Fruit fly (Drosophila melanogaster): ENCODE results near the gene CG15564.

CG15564 gene

DNA sequence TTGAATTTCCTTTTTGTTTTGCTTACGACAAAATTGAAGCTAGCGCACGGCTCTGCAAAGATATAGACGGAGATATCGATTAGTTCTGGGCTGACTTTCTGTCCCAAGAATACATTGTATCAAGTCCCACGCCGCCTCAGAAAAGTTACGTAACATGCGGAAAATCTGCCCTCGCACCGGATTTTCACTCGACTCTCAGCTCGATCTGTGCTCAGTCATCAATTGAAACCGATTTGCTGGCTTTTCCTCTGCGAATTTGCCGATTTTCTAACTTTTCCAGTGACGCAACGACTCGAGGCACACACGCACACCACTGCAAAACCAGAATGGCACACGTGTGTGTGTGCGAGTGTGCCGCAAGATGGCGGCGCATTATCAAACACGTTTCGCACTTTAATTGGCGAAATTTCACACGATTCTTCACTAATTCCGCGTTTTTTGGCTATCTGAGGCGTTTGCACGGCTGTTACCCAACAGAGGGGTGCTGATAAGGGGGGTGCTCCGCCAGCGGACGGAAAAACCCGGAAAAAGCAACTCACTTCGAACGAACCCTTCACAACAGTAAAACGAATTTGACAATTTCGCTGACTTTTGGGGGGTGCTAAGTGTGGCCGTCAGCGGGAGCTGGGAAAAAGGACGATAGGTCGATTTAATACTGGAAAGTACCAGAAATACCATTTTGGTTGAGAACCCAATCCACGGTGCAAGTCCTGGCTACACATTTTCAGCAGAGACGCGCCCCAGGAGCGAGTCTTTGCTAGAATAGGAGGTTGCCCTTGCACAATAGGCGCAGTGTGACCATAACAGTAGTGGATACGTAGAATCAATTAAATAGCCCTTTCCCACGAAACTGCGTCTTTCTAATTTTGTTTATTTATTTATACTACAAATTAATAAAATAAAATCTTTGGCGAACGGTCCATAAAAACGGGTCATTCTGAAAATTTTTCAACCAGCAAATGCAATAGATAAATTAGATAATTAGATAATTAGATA lies 15.9 kb downstream of the CG15564 start, which contains the start of gene ATPsynC (continued):
- TF ChIP-seq lbe (GFP tag; optimal IDR thresholded peaks at IDR 0.05) (no peak), CG43689 (GFP tag; IDR thresholded peaks at IDR 0.05) (no peak), nmo (GFP tag; optimal IDR thresholded peaks at IDR 0.05) (peak; percentile 65), CG2678 (tag; optimal IDR thresholded peaks at IDR 0.05) (no peak), CG34422 (GFP tag; IDR thresholded peaks at IDR 0.05) (no peak), lab (GFP tag; optimal IDR thresholded peaks at IDR 0.05) (peak; percentile 67), CG18476 (GFP tag; optimal IDR thresholded peaks at IDR 0.05) (no peak), CG4424 (GFP tag; optimal IDR thresholded peaks at IDR 0.05) (no peak), CG4707 (GFP tag; optimal IDR thresholded peaks at IDR 0.05) (no peak), CG12104 (GFP tag; optimal IDR thresholded peaks at IDR 0.05) (peak; percentile 20), CG7839 (tag; optimal IDR thresholded peaks at IDR 0.05) (no peak), ash1 (GFP tag; optimal IDR thresholded peaks at IDR 0.05) (peak; percentile 63), ATbp (GFP tag; optimal IDR thresholded peaks at IDR 0.05) (no peak), br (optimal IDR thresholded peaks at IDR 0.05) (no peak), dimm (GFP tag; IDR thresholded peaks at IDR 0.05) (no peak), CG11723 (GFP tag; optimal IDR thresholded peaks at IDR 0.05) (peak; percentile 5), CG10543 (GFP tag; optimal IDR thresholded peaks at IDR 0.05) (peak; percentile 76), CG15696 (tag; optimal IDR thresholded peaks at IDR 0.05) (peak; percentile 26), btn (GFP tag; optimal IDR thresholded peaks at IDR 0.05) (no peak), h (optimal IDR thresholded peaks at IDR 0.05) (no peak), Adf1 (GFP tag; IDR thresholded peaks at IDR 0.05) (no peak), sisA (GFP tag; IDR thresholded peaks at IDR 0.05) (no peak), Nf-YB (GFP tag; optimal IDR thresholded peaks at IDR 0.05) (peak; percentile 1), prd (optimal IDR thresholded peaks at IDR 0.05) (no peak), prd (GFP tag; IDR thresholded peaks at IDR 0.05) (no peak), zen (tag; optimal IDR thresholded peaks at IDR 0.05) (peak; percentile 40), CG7786 (GFP tag; optimal IDR thresholded peaks at IDR 0.05) (peak; percentile 48), sna (GFP tag; IDR thresholded peaks at IDR 0.05; ENCODE audit: partially characterized antibody) (no peak), Hr51 (GFP tag; optimal IDR thresholded peaks at IDR 0.05) (peak; percentile 23 to 24), CG1792 (GFP tag; optimal IDR thresholded peaks at IDR 0.05) (no peak), dmrt11E (tag; optimal IDR thresholded peaks at IDR 0.05) (no peak), Hsf (GFP tag; optimal IDR thresholded peaks at IDR 0.05) (peak; percentile 44), Abd-B (GFP tag; optimal IDR thresholded peaks at IDR 0.05) (peak; percentile 19), CG13894 (tag; optimal IDR thresholded peaks at IDR 0.05) (peak; percentile 82), CG10267 (tag; optimal IDR thresholded peaks at IDR 0.05) (peak; percentile 67), insv (GFP tag; optimal IDR thresholded peaks at IDR 0.05) (peak in 1 of 2 experiments; percentile 66), CG7963 (GFP tag; IDR thresholded peaks at IDR 0.05; ENCODE audit: partially characterized antibody) (no peak), hkb (optimal IDR thresholded peaks at IDR 0.05) (peak; percentile 31), hkb (GFP tag; IDR thresholded peaks at IDR 0.05) (no peak), CG13123 (GFP tag; optimal IDR thresholded peaks at IDR 0.05) (peak; percentile 17), Pdp1 (GFP tag; optimal IDR thresholded peaks at IDR 0.05) (peak in 1 of 2 experiments; percentile 98), Xbp1 (GFP tag; optimal IDR thresholded peaks at IDR 0.05) (no peak), grn (GFP tag; optimal IDR thresholded peaks at IDR 0.05) (no peak), CG1529 (GFP tag; optimal IDR thresholded peaks at IDR 0.05) (no peak), maf-S (GFP tag; optimal IDR thresholded peaks at IDR 0.05) (peak; percentile 44), CG1647 (GFP tag; optimal IDR thresholded peaks at IDR 0.05) (no peak), Eip74EF (GFP tag; optimal IDR thresholded peaks at IDR 0.05) (peak in 1 of 2 experiments; percentile 86), CG9797 (GFP tag; optimal IDR thresholded peaks at IDR 0.05) (peak; percentile 100), CG12942 (GFP tag; optimal IDR thresholded peaks at IDR 0.05) (no peak)

Measured in whole organism, embryonic.